Worm (Caenorhabditis elegans) whole organism, midembryonic: ENCODE data around the gene octr-1.

Experiments
- T22C8.4 ChIP-seq: fragments of 200-800 bp; sonication (Bioruptor generic); IDR thresholded peaks from 2 replicates; pipeline ENCODE4 v1.3.6; 2022; ENCODE audit warnings: missing genetic modification characterization, missing compliant biosample characterization
- flt-1 ChIP-seq: fragments of 200-800 bp; sonication (Bioruptor generic); IDR thresholded peaks from 2 replicates; pipeline ENCODE4 v1.3.6; 2022; ENCODE audit warnings: missing genetic modification characterization, missing compliant biosample characterization
- klf-2 ChIP-seq: fragments of 200-800 bp; sonication (Bioruptor generic); conservative IDR thresholded peaks from 2 replicates; pipeline ENCODE4 v1.3.6; 2022; ENCODE audit warnings: missing genetic modification reagents, missing genetic modification characterization, missing compliant biosample characterization
- ref-1 ChIP-seq: fragments of 200-800 bp; sonication (Bioruptor generic); conservative IDR thresholded peaks from 2 replicates; pipeline ENCODE4 v1.3.6; 2022; ENCODE audit warnings: missing genetic modification reagents, missing genetic modification characterization, missing compliant biosample characterization
- tab-1 ChIP-seq: fragments of 200-800 bp; sonication (Bioruptor generic); IDR thresholded peaks from 2 replicates; pipeline ENCODE4 v1.3.6; 2022; ENCODE audit warnings: missing genetic modification characterization, missing compliant biosample characterization
- ztf-29 ChIP-seq: fragments of 200-800 bp; sonication (Bioruptor generic); IDR thresholded peaks from 2 replicates; pipeline ENCODE4 v1.3.6; 2022; ENCODE audit warnings: missing genetic modification reagents, missing genetic modification characterization, missing compliant biosample characterization

- TF ChIP-seq ztf-29 (GFP tag; lab: Robert Waterston, UW) (no peak), ref-1 (GFP tag; lab: Robert Waterston, UW) (no peak), tab-1 (GFP tag; lab: Robert Waterston, UW) (no peak), T22C8.4 (GFP tag; lab: Robert Waterston, UW) (no peak), flt-1 (GFP tag; lab: Robert Waterston, UW) (no peak), klf-2 (GFP tag; lab: Robert Waterston, UW) (no peak)
Measured at ce11 chrX:5647884-5648283, 36.8 kb upstream of the octr-1 start, which contains the start of gene srv-7.
